Worm (Caenorhabditis elegans): Measurements from ENCODE around the gene sysm-1.

The sysm-1 gene

DNA sequence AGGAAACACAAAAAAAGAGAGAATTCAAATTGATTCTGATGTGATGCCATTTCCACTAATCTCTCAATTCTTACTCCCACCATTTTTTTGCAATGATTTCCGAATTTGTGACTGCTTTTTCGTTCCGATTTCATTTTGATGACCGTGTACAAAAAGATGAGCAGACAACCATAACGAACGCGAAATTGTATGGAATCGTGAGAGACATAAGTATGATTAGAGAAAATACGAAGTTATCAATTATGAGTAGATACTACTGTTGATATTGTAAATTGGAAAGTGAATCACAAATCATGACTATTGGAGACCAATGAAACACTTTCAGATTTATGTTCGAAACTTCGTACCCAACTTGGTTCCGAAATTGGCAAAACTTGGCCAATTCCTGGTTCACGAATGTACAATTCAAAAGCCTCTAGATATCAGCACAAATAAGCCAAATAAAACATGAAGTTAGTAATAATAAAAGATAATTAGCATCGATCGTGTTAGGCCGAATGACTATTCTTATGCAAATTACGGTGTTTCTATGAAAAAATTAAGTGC is 28.6 kb upstream of the sysm-1 start (continued):
- peak; percentile 3 for TF ChIP-seq nhr-77 (tag; optimal IDR thresholded peaks at IDR 0.05)
- TF ChIP-seq mxl-3 (GFP tag; optimal IDR thresholded peaks at IDR 0.05) = peak; percentile 13
- no peak for TF ChIP-seq ZK337.2 (GFP tag; IDR thresholded peaks at IDR 0.05)
- TF ChIP-seq jun-1 (tag; optimal IDR thresholded peaks at IDR 0.05) = no peak
- TF ChIP-seq zip-11 (GFP tag; IDR thresholded peaks at IDR 0.05) = no peak
- no peak for TF ChIP-seq madf-5 (GFP tag; IDR thresholded peaks at IDR 0.05)
- TF ChIP-seq unc-62 (GFP tag; optimal IDR thresholded peaks at IDR 0.05 in 1 of 2) = peak in 1 of 2 experiments; percentile 91
- TF ChIP-seq unc-62 (tag; optimal IDR thresholded peaks at IDR 0.05) = no peak
- TF ChIP-seq mdt-29 (GFP tag; IDR thresholded peaks at IDR 0.05) = no peak
- TF ChIP-seq Y105C5A.15 (GFP tag; IDR thresholded peaks at IDR 0.05) = no peak
- no peak for TF ChIP-seq lin-38 (GFP tag; IDR thresholded peaks at IDR 0.05)
- no peak for TF ChIP-seq nhr-48 (tag; optimal IDR thresholded peaks at IDR 0.05)
- no peak for TF ChIP-seq set-16 (GFP tag; IDR thresholded peaks at IDR 0.05)
- TF ChIP-seq ceh-44 (GFP tag; IDR thresholded peaks at IDR 0.05) = no peak
- TF ChIP-seq daf-16 (GFP tag; optimal IDR thresholded peaks at IDR 0.05) = no peak
- TF ChIP-seq daf-16 (tag; optimal IDR thresholded peaks at IDR 0.05) = peak; percentile 34
- no peak for TF ChIP-seq ceh-32 (tag; optimal IDR thresholded peaks at IDR 0.05; ENCODE audit: poor library complexity)
- TF ChIP-seq lin-15B (tag; optimal IDR thresholded peaks at IDR 0.05) = no peak
- no peak for TF ChIP-seq F44E2.7 (GFP tag; IDR thresholded peaks at IDR 0.05)

DNA sequence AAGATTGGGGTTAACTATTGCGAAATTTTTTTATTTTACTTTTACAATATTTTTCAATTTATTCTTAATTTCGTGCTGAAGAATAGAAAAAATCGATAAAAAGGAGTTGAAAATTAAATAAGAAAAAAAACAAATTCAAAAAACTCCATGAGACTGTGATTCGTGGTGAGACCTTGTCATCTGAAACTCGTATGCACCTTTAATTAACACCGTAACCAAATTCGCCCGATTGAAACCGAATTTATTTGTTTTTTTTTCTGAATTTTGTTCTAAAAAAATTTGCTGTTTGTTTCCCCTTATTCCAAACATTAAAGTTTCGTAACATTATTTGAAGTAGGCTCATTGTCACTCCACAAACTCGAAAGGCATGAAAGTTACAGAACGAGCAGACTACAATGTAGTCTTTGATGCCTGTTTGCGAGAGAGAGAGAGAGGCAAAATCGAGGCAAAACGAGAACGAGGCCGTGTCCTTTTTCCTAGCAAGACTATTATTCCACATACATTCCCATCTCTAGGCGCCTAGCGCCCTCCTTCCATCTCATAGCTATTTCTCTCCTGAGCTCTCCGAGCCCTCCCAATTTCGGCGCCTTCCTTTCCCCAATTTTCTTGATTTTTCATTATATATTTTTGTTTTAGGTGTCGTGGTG is 26.0 kb upstream of the sysm-1 start, which contains the start of gene T24H10.4:
TSS of gene T24H10.4 (plus strand) at position 630 of the 647 bp plus-strand sequence.
- TF ChIP-seq unc-62 (GFP tag; optimal IDR thresholded peaks at IDR 0.05 in 1 of 2) (peak in 1 of 2 experiments; percentile 49), unc-62 (tag; optimal IDR thresholded peaks at IDR 0.05) (no peak), lsy-2 (tag; optimal IDR thresholded peaks at IDR 0.05) (peak in 1 of 2 experiments; percentile 6), egl-43 (GFP tag; IDR thresholded peaks at IDR 0.05) (0 out of 2 replicates have a peak, but pooled peaks have one; percentile 27), daf-16 (GFP tag; optimal IDR thresholded peaks at IDR 0.05) (no peak), daf-16 (tag; optimal IDR thresholded peaks at IDR 0.05) (peak; percentile 10), lin-15B (tag; optimal IDR thresholded peaks at IDR 0.05) (no peak)

DNA sequence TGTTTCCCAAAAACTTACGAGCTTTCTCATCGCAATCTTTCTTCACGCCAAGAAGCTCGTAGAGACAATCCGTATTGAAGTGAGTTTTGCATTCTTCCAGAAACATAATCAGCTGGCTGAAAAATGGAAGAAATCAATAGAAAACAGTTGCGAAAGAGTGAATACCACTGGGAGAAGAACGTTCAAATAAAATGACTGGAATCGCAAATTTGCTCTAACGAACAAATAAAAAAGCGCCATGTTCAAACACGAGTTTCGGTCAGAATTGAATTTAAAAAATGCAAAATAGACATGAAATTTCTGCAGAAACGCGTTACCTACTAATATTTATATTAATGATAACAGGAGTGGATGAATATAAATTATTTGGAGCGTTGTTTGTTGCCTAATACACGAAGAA is 25.4 kb upstream of the sysm-1 start, which contains the start of gene dnj-23:
TSS of gene dnj-23 (minus strand) at position 158 of the 400 bp plus-strand sequence.
- no peak for TF ChIP-seq Y105C5A.15 (GFP tag; IDR thresholded peaks at IDR 0.05)
- no peak for TF ChIP-seq skn-1 (tag; optimal IDR thresholded peaks at IDR 0.05)
- no peak for TF ChIP-seq snpc-4 (tag; optimal IDR thresholded peaks at IDR 0.05)
- TF ChIP-seq nhr-102 (tag; optimal IDR thresholded peaks at IDR 0.05) = no peak
- peak; percentile 74 for TF ChIP-seq dpl-1 (GFP tag; optimal IDR thresholded peaks at IDR 0.05)
- TF ChIP-seq ceh-62 (tag; optimal IDR thresholded peaks at IDR 0.05) = no peak
- peak; percentile 51 for TF ChIP-seq T20F7.1 (GFP tag; optimal IDR thresholded peaks at IDR 0.05)
- no peak for TF ChIP-seq pqm-1 (tag; optimal IDR thresholded peaks at IDR 0.05)
- no peak for TF ChIP-seq aly-2 (tag; optimal IDR thresholded peaks at IDR 0.05)
- TF ChIP-seq lin-38 (GFP tag; IDR thresholded peaks at IDR 0.05) = peak; percentile 58
- no peak for TF ChIP-seq dve-1 (tag; optimal IDR thresholded peaks at IDR 0.05; ENCODE audit: insufficient read depth)
- TF ChIP-seq hlh-30 (tag; optimal IDR thresholded peaks at IDR 0.05; ENCODE audit: insufficient read depth) = peak; percentile 49
- no peak for TF ChIP-seq hif-1 (tag; optimal IDR thresholded peaks at IDR 0.05)
- TF ChIP-seq aha-1 (tag) = peak; percentile 85
- TF ChIP-seq lsy-2 (tag; optimal IDR thresholded peaks at IDR 0.05) = peak in 1 of 2 experiments; percentile 36
- no peak for TF ChIP-seq T26A8.4 (GFP tag; IDR thresholded peaks at IDR 0.05)
- no peak for TF ChIP-seq nhr-76 (tag; optimal IDR thresholded peaks at IDR 0.05)
- no peak for TF ChIP-seq jun-1 (tag; optimal IDR thresholded peaks at IDR 0.05)
- peak; percentile 7 for TF ChIP-seq mes-2 (tag; optimal IDR thresholded peaks at IDR 0.05; ENCODE audit: poor library complexity, severe bottlenecking)
